Worm (Caenorhabditis elegans) whole organism, late embryonic: ENCODE results near the gene Y11D7A.5.

Experiments used
- ceh-18 ChIP-seq: sonication (generic microtip); optimal IDR thresholded peaks from 2 replicates; lab custom pipeline; 2016; ENCODE audit warnings: missing genetic modification characterization, missing compliant biosample characterization
- dmd-4 ChIP-seq: sonication (generic microtip); optimal IDR thresholded peaks from 2 replicates; lab custom pipeline; 2016; ENCODE audit warnings: borderline replicate concordance, missing genetic modification characterization, missing compliant biosample characterization
- hlh-30 ChIP-seq: sonication (generic microtip); optimal IDR thresholded peaks from 2 replicates; lab custom pipeline; 2017; ENCODE audit warnings: antibody characterized with exemption, missing genetic modification characterization, missing compliant biosample characterization; ENCODE audit not compliant: insufficient read depth
- pqm-1 ChIP-seq: sonication (generic microtip); optimal IDR thresholded peaks from 2 replicates; lab custom pipeline; 2016; ENCODE audit warnings: missing genetic modification characterization, missing compliant biosample characterization

DNA sequence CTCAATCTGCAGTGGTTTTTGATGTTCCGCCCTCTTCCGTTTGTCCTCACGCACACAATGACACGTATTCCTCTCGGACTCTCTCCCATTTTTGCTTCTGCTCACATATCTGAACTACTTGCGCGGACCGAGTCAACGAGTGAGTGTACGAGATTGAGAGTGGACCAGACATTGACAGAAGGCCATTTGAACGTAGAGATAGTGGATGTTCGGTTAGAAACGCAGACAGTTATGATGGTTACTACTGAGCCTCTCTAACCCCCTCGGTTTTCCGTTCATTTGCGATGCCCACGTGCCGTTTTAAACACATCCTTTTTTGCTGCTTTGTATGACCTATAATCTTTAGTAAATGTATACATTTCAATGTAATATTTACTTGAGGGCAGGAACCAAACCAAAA lies 28.9 kb downstream of the Y11D7A.5 start:
- no peak for TF ChIP-seq dmd-4 (tag; lab: Kevin White, UChicago)
- no peak for TF ChIP-seq ceh-18 (tag; lab: Kevin White, UChicago)
- TF ChIP-seq pqm-1 (tag; lab: Kevin White, UChicago), result no peak
- TF ChIP-seq hlh-30, result peak; percentile 70
